Fruit fly (Drosophila melanogaster): ENCODE results near the gene CG42371.

CG42371 gene

DNA sequence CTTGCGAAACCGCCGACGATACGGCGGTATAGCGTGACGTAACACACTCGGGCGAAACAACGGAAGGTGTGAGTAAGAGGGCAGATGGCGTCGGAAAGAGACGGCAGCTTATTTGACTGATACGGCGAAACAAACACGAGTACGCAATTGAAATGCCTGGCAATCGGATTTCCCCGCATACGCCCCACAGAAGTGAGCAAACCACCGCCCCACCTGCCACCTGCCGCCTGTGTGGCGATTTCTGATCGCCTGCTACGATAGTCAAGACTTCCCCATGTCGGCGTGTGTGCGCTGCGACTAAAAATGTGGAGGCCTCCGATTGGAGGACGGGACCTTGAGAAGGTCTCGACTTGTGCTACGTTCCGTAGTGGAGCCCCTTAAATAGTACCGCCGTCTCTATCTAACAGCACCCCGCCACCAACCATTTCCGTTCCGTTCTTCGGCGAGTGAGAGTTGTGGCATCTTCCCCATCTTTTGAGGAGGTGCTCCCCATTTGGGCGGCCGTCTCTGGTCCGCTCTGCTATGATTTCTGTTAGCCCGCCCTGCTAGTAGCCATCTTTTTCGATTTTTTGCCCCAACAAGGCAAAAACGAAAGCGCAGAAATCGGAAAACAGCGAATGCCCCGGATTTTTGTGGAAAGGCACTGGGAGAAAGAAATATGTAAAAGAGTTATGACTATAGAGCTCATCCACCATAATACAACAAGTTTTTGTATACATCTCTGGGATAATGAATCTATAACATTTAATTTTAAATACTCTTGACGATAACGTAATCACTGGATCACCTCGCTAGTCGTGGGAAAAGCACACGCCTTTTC is 18.2 kb downstream of the CG42371 start (continued):
- TF ChIP-seq sisA (GFP tag; IDR thresholded peaks at IDR 0.05), result no peak
- TF ChIP-seq CG5180 (GFP tag; optimal IDR thresholded peaks at IDR 0.05), result peak; percentile 43
- no peak for TF ChIP-seq CG8765 (GFP tag; IDR thresholded peaks at IDR 0.05)
- TF ChIP-seq CG12219 (GFP tag; optimal IDR thresholded peaks at IDR 0.05), result peak; percentile 88
- TF ChIP-seq CrebB (tag; optimal IDR thresholded peaks at IDR 0.05), result peak; percentile 78
- TF ChIP-seq zfh1 (GFP tag; IDR thresholded peaks at IDR 0.05), result no peak
- no peak for TF ChIP-seq Dref (GFP tag; IDR thresholded peaks at IDR 0.05)
- peak; percentile 57 for TF ChIP-seq CG4617 (GFP tag; optimal IDR thresholded peaks at IDR 0.05; ENCODE audit: borderline replicate concordance)
- no peak for TF ChIP-seq hkb (optimal IDR thresholded peaks at IDR 0.05)
- TF ChIP-seq hkb (GFP tag; IDR thresholded peaks at IDR 0.05), result no peak
- TF ChIP-seq grn (GFP tag; optimal IDR thresholded peaks at IDR 0.05), result peak; percentile 78
- TF ChIP-seq pfk (GFP tag; optimal IDR thresholded peaks at IDR 0.05), result peak; percentile 51
- peak; percentile 87 for TF ChIP-seq CG8924 (tag; optimal IDR thresholded peaks at IDR 0.05)
- no peak for TF ChIP-seq prd (optimal IDR thresholded peaks at IDR 0.05)
- TF ChIP-seq prd (GFP tag; IDR thresholded peaks at IDR 0.05), result no peak
- peak; percentile 89 for TF ChIP-seq Sox102F (GFP tag; optimal IDR thresholded peaks at IDR 0.05)
- peak; percentile 56 for TF ChIP-seq CG8281 (tag; optimal IDR thresholded peaks at IDR 0.05)
- peak; percentile 83 for TF ChIP-seq CG2875 (GFP tag; optimal IDR thresholded peaks at IDR 0.05)
- TF ChIP-seq CG7357 (GFP tag; IDR thresholded peaks at IDR 0.05), result peak; percentile 76; the same call in 1 of the 3 replicates
- peak; percentile 91 for TF ChIP-seq CG2712 (tag; optimal IDR thresholded peaks at IDR 0.05)
- peak; percentile 57 for TF ChIP-seq Vsx1 (GFP tag; optimal IDR thresholded peaks at IDR 0.05)
- TF ChIP-seq CG1603 (tag; optimal IDR thresholded peaks at IDR 0.05), result peak; percentile 95
- TF ChIP-seq nmo (GFP tag; optimal IDR thresholded peaks at IDR 0.05), result peak; percentile 92
- TF ChIP-seq CG6254 (GFP tag; optimal IDR thresholded peaks at IDR 0.05), result peak; percentile 76
- TF ChIP-seq Elba2 (GFP tag; optimal IDR thresholded peaks at IDR 0.05), result peak; percentile 41
- peak; percentile 51 for TF ChIP-seq CG3163 (GFP tag; optimal IDR thresholded peaks at IDR 0.05)
- peak; percentile 87 for TF ChIP-seq lilli (GFP tag; optimal IDR thresholded peaks at IDR 0.05)
- TF ChIP-seq onecut (GFP tag; IDR thresholded peaks at IDR 0.05), result peak; percentile 93
- TF ChIP-seq ab (GFP tag; optimal IDR thresholded peaks at IDR 0.05), result peak; percentile 55
- peak; percentile 89 for TF ChIP-seq CG2120 (GFP tag; optimal IDR thresholded peaks at IDR 0.05)
- TF ChIP-seq CG5245 (GFP tag; optimal IDR thresholded peaks at IDR 0.05), result peak; percentile 85
- peak; percentile 43 for TF ChIP-seq odd (GFP tag; optimal IDR thresholded peaks at IDR 0.05)
- TF ChIP-seq Asciz (GFP tag; optimal IDR thresholded peaks at IDR 0.05), result peak; percentile 87
- TF ChIP-seq CG15073 (GFP tag; optimal IDR thresholded peaks at IDR 0.05), result peak; percentile 32
- TF ChIP-seq cato (GFP tag; optimal IDR thresholded peaks at IDR 0.05; ENCODE audit: borderline replicate concordance), result peak; percentile 70
- peak; percentile 80 for TF ChIP-seq eyg (GFP tag; optimal IDR thresholded peaks at IDR 0.05)
- peak; percentile 85 for TF ChIP-seq CG1529 (GFP tag; optimal IDR thresholded peaks at IDR 0.05)
- TF ChIP-seq Spps (tag; optimal IDR thresholded peaks at IDR 0.05), result peak; percentile 82
- peak; percentile 28 for TF ChIP-seq sima (GFP tag; optimal IDR thresholded peaks at IDR 0.05)
- TF ChIP-seq jing (GFP tag; optimal IDR thresholded peaks at IDR 0.05), result peak; percentile 84
- TF ChIP-seq CG10147 (GFP tag; optimal IDR thresholded peaks at IDR 0.05), result peak; percentile 64
- TF ChIP-seq ERR (GFP tag; optimal IDR thresholded peaks at IDR 0.05), result peak; percentile 73
- peak; percentile 90 for TF ChIP-seq CG12391 (tag; optimal IDR thresholded peaks at IDR 0.05)
- peak; percentile 67 for TF ChIP-seq CG6654 (GFP tag; optimal IDR thresholded peaks at IDR 0.05)
- no peak for TF ChIP-seq CG43689 (GFP tag; IDR thresholded peaks at IDR 0.05)
- no peak for TF ChIP-seq Scr (GFP tag; IDR thresholded peaks at IDR 0.05; ENCODE audit: partially characterized antibody)
- TF ChIP-seq CG17385 (GFP tag; optimal IDR thresholded peaks at IDR 0.05), result peak; percentile 79
- TF ChIP-seq cas (GFP tag; IDR thresholded peaks at IDR 0.05), result no peak
- peak; percentile 90 for TF ChIP-seq CG10979 (tag; optimal IDR thresholded peaks at IDR 0.05)

Measured in whole organism, embryonic.